Worm (Caenorhabditis elegans) whole organism, L4 larva: ENCODE data around the gene leo-1.
A peak's percentile ranks its signal among the peaks of the same experiment; 100 is the strongest.

Experiments
- D1046.2 ChIP-seq: fragments of 200-800 bp; sonication (Bioruptor generic); IDR thresholded peaks from 2 replicates; pipeline ENCODE4 v1.3.6; 2022; ENCODE audit warnings: missing genetic modification characterization, missing compliant biosample characterization
- F44E2.7 ChIP-seq: fragments of 200-800 bp; sonication (Bioruptor generic); IDR thresholded peaks from 2 replicates; pipeline ENCODE4 v2.1.2; 2022; ENCODE audit warnings: missing genetic modification characterization, missing compliant biosample characterization
- F49E8.2 ChIP-seq: sonication (generic microtip); optimal IDR thresholded peaks from 2 replicates; lab custom pipeline; 2016; ENCODE audit warnings: missing compliant biosample characterization, mild to moderate bottlenecking, missing genetic modification characterization, borderline replicate concordance
- T20F7.1 ChIP-seq: fragments of 200-800 bp; sonication (Bioruptor generic); optimal IDR thresholded peaks from 2 replicates; lab custom pipeline; 2018; ENCODE audit warnings: mild to moderate bottlenecking, missing genetic modification characterization, missing compliant biosample characterization
- T26A8.4 ChIP-seq: fragments of 200-800 bp; sonication (Bioruptor generic); IDR thresholded peaks from 2 replicates; pipeline ENCODE4 v1.3.6; 2022; ENCODE audit warnings: missing genetic modification characterization, missing compliant biosample characterization
- Y5F2A.4 ChIP-seq: fragments of 200-800 bp; sonication (Bioruptor generic); optimal IDR thresholded peaks from 2 replicates; lab custom pipeline; 2018; ENCODE audit warnings: mild to moderate bottlenecking, missing genetic modification characterization, missing compliant biosample characterization
- Y75B8A.6 ChIP-seq: fragments of 200-800 bp; sonication (Bioruptor generic); IDR thresholded peaks from 2 replicates; pipeline ENCODE4 v1.3.6; 2022; ENCODE audit warnings: missing genetic modification reagents, missing genetic modification characterization, missing compliant biosample characterization
- aha-1 ChIP-seq: fragments of 150-350 bp; peaks from one replicate; lab custom pipeline; 2014; ENCODE audit warnings: missing biosample characterization, missing genetic modification characterization
- arid-1 ChIP-seq: fragments of 200-800 bp; sonication (Bioruptor generic); conservative IDR thresholded peaks from 2 replicates; pipeline ENCODE4 v1.3.6; 2022; ENCODE audit warnings: missing genetic modification reagents, missing genetic modification characterization, missing compliant biosample characterization
- attf-4 ChIP-seq: sonication (generic microtip); optimal IDR thresholded peaks from 3 replicates; lab custom pipeline; 2017; ENCODE audit warnings: missing biosample characterization, missing genetic modification characterization
- ceh-20 ChIP-seq: fragments of 200-800 bp; sonication (Bioruptor generic); IDR thresholded peaks from 2 replicates; pipeline ENCODE4 v1.3.6; 2022; ENCODE audit warnings: missing genetic modification reagents, missing genetic modification characterization, missing compliant biosample characterization
- ceh-44 ChIP-seq: fragments of 200-800 bp; sonication (Bioruptor generic); IDR thresholded peaks from 2 replicates; pipeline ENCODE4 v1.3.6; 2022; ENCODE audit warnings: missing genetic modification reagents, missing genetic modification characterization, missing compliant biosample characterization
- ceh-62 ChIP-seq: sonication (generic microtip); optimal IDR thresholded peaks from 2 replicates; lab custom pipeline; 2017; ENCODE audit warnings: missing biosample characterization, missing genetic modification characterization
- ceh-82 ChIP-seq: sonication (generic microtip); optimal IDR thresholded peaks from 2 replicates; lab custom pipeline; 2017; ENCODE audit warnings: missing biosample characterization, missing genetic modification characterization
- cey-2 ChIP-seq: sonication (generic microtip); optimal IDR thresholded peaks from 3 replicates; lab custom pipeline; 2017; ENCODE audit warnings: missing genetic modification characterization, mild to moderate bottlenecking, missing compliant biosample characterization, antibody characterized with exemption, borderline replicate concordance; ENCODE audit not compliant: insufficient read depth
- daf-12 ChIP-seq: fragments of 150-350 bp; optimal IDR thresholded peaks from 2 replicates; lab custom pipeline; 2014; ENCODE audit warnings: missing biosample characterization, missing genetic modification reagents, missing genetic modification characterization
- daf-16 ChIP-seq, 3 experiments: sonication (generic microtip); optimal IDR thresholded peaks; 2 replicates each; lab custom pipeline; 2016 to 2017; ENCODE audit warnings: missing genetic modification characterization in 3 of 3, missing genetic modification reagents in 3 of 3, mild to moderate bottlenecking in 2 of 3, missing compliant biosample characterization in 2 of 3, missing biosample characterization in 1 of 3, moderate library complexity in 1 of 3
- daf-19 ChIP-seq: fragments of 200-800 bp; sonication (Bioruptor generic); conservative IDR thresholded peaks from 2 replicates; pipeline ENCODE4 v1.3.6; 2022; ENCODE audit warnings: missing genetic modification characterization, missing compliant biosample characterization
- dmd-6 ChIP-seq: fragments of 200-800 bp; sonication (Bioruptor generic); IDR thresholded peaks from 2 replicates; pipeline ENCODE4 v1.3.6; 2022; ENCODE audit warnings: missing genetic modification reagents, missing genetic modification characterization, missing compliant biosample characterization
- dmd-8 ChIP-seq: fragments of 200-800 bp; sonication (Bioruptor generic); IDR thresholded peaks from 2 replicates; pipeline ENCODE4 v1.3.6; 2022; ENCODE audit warnings: missing genetic modification characterization, missing compliant biosample characterization
- dmd-9 ChIP-seq: fragments of 200-800 bp; sonication (Bioruptor generic); IDR thresholded peaks from 2 replicates; pipeline ENCODE4 v1.3.6; 2022; ENCODE audit warnings: missing genetic modification reagents, missing genetic modification characterization, missing compliant biosample characterization
- dve-1 ChIP-seq: sonication (generic microtip); optimal IDR thresholded peaks from 2 replicates; lab custom pipeline; 2017; ENCODE audit warnings: antibody characterized with exemption, mild to moderate bottlenecking, missing genetic modification characterization, missing compliant biosample characterization; ENCODE audit not compliant: insufficient read depth
- egl-27 ChIP-seq: sonication (generic microtip); optimal IDR thresholded peaks from 3 replicates; lab custom pipeline; 2017; ENCODE audit warnings: missing biosample characterization, missing genetic modification reagents, missing genetic modification characterization
- egl-43 ChIP-seq: fragments of 200-800 bp; sonication (Bioruptor generic); IDR thresholded peaks from 2 replicates; pipeline ENCODE4 v1.3.6; 2022; ENCODE audit warnings: missing genetic modification reagents, missing genetic modification characterization, missing compliant biosample characterization
- hmg-1.1 ChIP-seq: fragments of 200-800 bp; sonication (Bioruptor generic); IDR thresholded peaks from 2 replicates; pipeline ENCODE4 v1.3.6; 2022; ENCODE audit warnings: missing genetic modification reagents, missing genetic modification characterization, missing compliant biosample characterization
- lin-1 ChIP-seq: fragments of 200-800 bp; sonication (Bioruptor generic); IDR thresholded peaks from 2 replicates; pipeline ENCODE4 v1.3.6; 2022; ENCODE audit warnings: missing genetic modification reagents, missing genetic modification characterization, missing compliant biosample characterization
- lin-13 ChIP-seq: fragments of 150-350 bp; optimal IDR thresholded peaks from 2 replicates; lab custom pipeline; 2014; ENCODE audit warnings: missing biosample characterization, missing genetic modification reagents, missing genetic modification characterization
- lin-29 ChIP-seq: fragments of 200-800 bp; sonication (Bioruptor generic); IDR thresholded peaks from 2 replicates; pipeline ENCODE4 v1.3.6; 2022; ENCODE audit warnings: missing genetic modification reagents, missing genetic modification characterization, missing compliant biosample characterization
- lin-38 ChIP-seq: fragments of 200-800 bp; sonication (Bioruptor generic); IDR thresholded peaks from 2 replicates; pipeline ENCODE4 v1.3.6; 2022; ENCODE audit warnings: missing genetic modification reagents, missing genetic modification characterization, missing compliant biosample characterization
- lir-3 ChIP-seq: sonication (generic microtip); optimal IDR thresholded peaks from 2 replicates; lab custom pipeline; 2016; ENCODE audit warnings: mild to moderate bottlenecking, missing genetic modification characterization, missing compliant biosample characterization
- madf-5 ChIP-seq, 2 experiments: fragments of 200-800 bp; sonication (Bioruptor generic); IDR thresholded peaks; 2 replicates each; pipeline ENCODE4 v1.3.6; 2022; ENCODE audit warnings: missing compliant biosample characterization in 2 of 2, missing genetic modification characterization in 2 of 2
- madf-9 ChIP-seq: fragments of 200-800 bp; sonication (Bioruptor generic); conservative IDR thresholded peaks from 2 replicates; pipeline ENCODE4 v1.3.6; 2022; ENCODE audit warnings: missing genetic modification reagents, missing genetic modification characterization, missing compliant biosample characterization
- mdt-29 ChIP-seq: fragments of 200-800 bp; sonication (Bioruptor generic); IDR thresholded peaks from 2 replicates; pipeline ENCODE4 v1.3.6; 2022; ENCODE audit warnings: missing genetic modification reagents, missing genetic modification characterization, missing compliant biosample characterization
- mep-1 ChIP-seq: fragments of 150-350 bp; sonication (generic microtip); optimal IDR thresholded peaks from 3 replicates; lab custom pipeline; 2014; ENCODE audit warnings: missing biosample characterization, missing genetic modification characterization
- mes-2 ChIP-seq: sonication (generic microtip); optimal IDR thresholded peaks from 2 replicates; lab custom pipeline; 2016; ENCODE audit warnings: missing genotype, mild to moderate bottlenecking, missing genetic modification characterization, missing compliant biosample characterization; ENCODE audit not compliant: poor library complexity, severe bottlenecking
- nhr-10 ChIP-seq: fragments of 150-350 bp; optimal IDR thresholded peaks from 2 replicates; lab custom pipeline; 2014; ENCODE audit warnings: missing biosample characterization, missing genetic modification characterization
- nhr-102 ChIP-seq: sonication (generic microtip); optimal IDR thresholded peaks from 2 replicates; lab custom pipeline; 2016; ENCODE audit warnings: mild to moderate bottlenecking, missing genetic modification characterization, moderate library complexity, missing compliant biosample characterization
- nhr-41 ChIP-seq: fragments of 200-800 bp; sonication (Bioruptor generic); IDR thresholded peaks from 2 replicates; pipeline ENCODE4 v1.3.6; 2022; ENCODE audit warnings: missing genetic modification reagents, missing genetic modification characterization, missing compliant biosample characterization
- nhr-42 ChIP-seq: fragments of 200-800 bp; sonication (Bioruptor generic); IDR thresholded peaks from 2 replicates; pipeline ENCODE4 v1.3.6; 2022; ENCODE audit warnings: missing genetic modification characterization, missing compliant biosample characterization
- nhr-6 ChIP-seq: fragments of 150-350 bp; optimal IDR thresholded peaks from 2 replicates; lab custom pipeline; 2014; ENCODE audit warnings: missing biosample characterization, missing genetic modification characterization
- nhr-76 ChIP-seq: fragments of 150-350 bp; optimal IDR thresholded peaks from 2 replicates; lab custom pipeline; 2014; ENCODE audit warnings: missing biosample characterization, missing genetic modification characterization
- pqm-1 ChIP-seq: sonication (generic microtip); optimal IDR thresholded peaks from 2 replicates; lab custom pipeline; 2017; ENCODE audit warnings: missing biosample characterization, missing genetic modification characterization
- sdz-12 ChIP-seq: fragments of 200-800 bp; sonication (Bioruptor generic); optimal IDR thresholded peaks from 2 replicates; lab custom pipeline; 2018; ENCODE audit warnings: mild to moderate bottlenecking, missing genetic modification characterization, missing compliant biosample characterization
- skn-1 ChIP-seq: fragments of 150-350 bp; optimal IDR thresholded peaks from 2 replicates; lab custom pipeline; 2014; ENCODE audit warnings: missing biosample characterization, missing genetic modification characterization
- spr-1 ChIP-seq: sonication (generic microtip); optimal IDR thresholded peaks from 2 replicates; lab custom pipeline; 2016; ENCODE audit warnings: mild to moderate bottlenecking, missing genetic modification characterization, missing compliant biosample characterization
- spr-3 ChIP-seq: fragments of 200-800 bp; sonication (Bioruptor generic); optimal IDR thresholded peaks from 2 replicates; lab custom pipeline; 2018; ENCODE audit warnings: mild to moderate bottlenecking, missing genetic modification characterization, missing compliant biosample characterization
- tag-97 ChIP-seq: fragments of 200-800 bp; sonication (Bioruptor generic); IDR thresholded peaks from 2 replicates; pipeline ENCODE4 v1.3.6; 2022; ENCODE audit warnings: missing genetic modification characterization, missing compliant biosample characterization
- tra-1 ChIP-seq: fragments of 200-800 bp; sonication (Bioruptor generic); IDR thresholded peaks from 2 replicates; pipeline ENCODE4 v1.3.6; 2022; ENCODE audit warnings: missing genetic modification reagents, missing genetic modification characterization, missing compliant biosample characterization
- vab-7 ChIP-seq: fragments of 200-800 bp; sonication (Bioruptor generic); IDR thresholded peaks from 2 replicates; pipeline ENCODE4 v1.3.6; 2022; ENCODE audit warnings: missing genetic modification reagents, missing genetic modification characterization, missing compliant biosample characterization
- zip-11 ChIP-seq: fragments of 200-800 bp; sonication (Bioruptor generic); IDR thresholded peaks from 2 replicates; pipeline ENCODE4 v1.3.6; 2022; ENCODE audit warnings: missing genetic modification characterization, missing compliant biosample characterization

leo-1 gene

ce11 chrIV:11296787-11297186 is 32.4 kb downstream of the leo-1 start, which contains the start of gene mttu-1:
Gene mttu-1, minus strand, starts transcription at chrIV:11296887.
- TF ChIP-seq egl-27, result no peak
- no peak for TF ChIP-seq attf-4 (tag; lab: Kevin White, UChicago)
- TF ChIP-seq lir-3 (tag; lab: Kevin White, UChicago), result no peak
- no peak for TF ChIP-seq mep-1
- no peak for TF ChIP-seq nhr-102 (tag; lab: Kevin White, UChicago)
- TF ChIP-seq hmg-1.1 (GFP tag; lab: Robert Waterston, UW), result no peak
- TF ChIP-seq nhr-42, result no peak
- TF ChIP-seq arid-1 (GFP tag; lab: Robert Waterston, UW), result no peak
- no peak for TF ChIP-seq dmd-9 (GFP tag; lab: Robert Waterston, UW)
- TF ChIP-seq, all 104 proteins: peak for 0

- TF ChIP-seq spr-3 (GFP tag; lab: Kevin White, UChicago), result no peak
- no peak for TF ChIP-seq dmd-9 (GFP tag; lab: Robert Waterston, UW)
- no peak; the same call in 1 of the 2 replicates for TF ChIP-seq T26A8.4 (GFP tag; lab: Robert Waterston, UW)
- TF ChIP-seq ceh-62 (tag; lab: Kevin White, UChicago), result no peak
- no peak for TF ChIP-seq mdt-29 (GFP tag; lab: Robert Waterston, UW)
- TF ChIP-seq nhr-10 (tag; lab: Kevin White, UChicago), result no peak
- TF ChIP-seq nhr-42, result no peak
- no peak for TF ChIP-seq T20F7.1
- no peak for TF ChIP-seq daf-12
- peak; percentile 80 for TF ChIP-seq dmd-6
- no peak for TF ChIP-seq daf-16 (GFP tag; optimal IDR thresholded peaks at IDR 0.05; lab: Kevin White, UChicago)
- TF ChIP-seq daf-16 (tag; optimal IDR thresholded peaks at IDR 0.05; lab: Kevin White, UChicago), result peak; percentile 96
- no peak for TF ChIP-seq lin-13
- no peak for TF ChIP-seq sdz-12 (GFP tag; lab: Kevin White, UChicago)
- TF ChIP-seq madf-9 (GFP tag; lab: Robert Waterston, UW), result no peak
- peak; percentile 57; the same call in 1 of the 2 replicates for TF ChIP-seq lin-1 (GFP tag; lab: Robert Waterston, UW)
- no peak for TF ChIP-seq lin-38 (GFP tag; lab: Robert Waterston, UW)
- no peak for TF ChIP-seq aha-1 (tag; lab: Kevin White, UChicago)
- no peak for TF ChIP-seq dmd-8 (GFP tag; lab: Robert Waterston, UW)
- no peak for TF ChIP-seq spr-1 (tag; lab: Kevin White, UChicago)
- TF ChIP-seq ceh-44, result no peak
- no peak for TF ChIP-seq Y5F2A.4 (GFP tag; lab: Kevin White, UChicago)
- no peak for TF ChIP-seq tag-97 (GFP tag; lab: Robert Waterston, UW)
- no peak for TF ChIP-seq ceh-82 (tag; lab: Kevin White, UChicago)
- peak; percentile 25 for TF ChIP-seq nhr-6
- TF ChIP-seq zip-11, result no peak
- no peak for TF ChIP-seq egl-43 (GFP tag; lab: Robert Waterston, UW)
- TF ChIP-seq egl-27, result no peak
- TF ChIP-seq pqm-1, result peak; percentile 99
- TF ChIP-seq nhr-76 (tag; lab: Kevin White, UChicago), result no peak
- no peak for TF ChIP-seq cey-2 (tag; lab: Kevin White, UChicago)
- peak; percentile 62 for TF ChIP-seq tra-1 (GFP tag; lab: Robert Waterston, UW)
- TF ChIP-seq F49E8.2 (tag; lab: Kevin White, UChicago), result no peak
- no peak for TF ChIP-seq madf-5 (GFP tag; IDR thresholded peaks at IDR 0.05; lab: Robert Waterston, UW)
- TF ChIP-seq lin-29 (GFP tag; lab: Robert Waterston, UW), result no peak
- TF ChIP-seq dve-1 (tag; lab: Kevin White, UChicago), result peak; percentile 90
- TF ChIP-seq nhr-41 (GFP tag; lab: Robert Waterston, UW), result no peak
- no peak for TF ChIP-seq F44E2.7
- peak; percentile 6 for TF ChIP-seq mes-2 (tag; lab: Kevin White, UChicago)
- TF ChIP-seq daf-19 (GFP tag; lab: Robert Waterston, UW), result no peak
- TF ChIP-seq vab-7 (GFP tag; lab: Robert Waterston, UW), result no peak
- no peak for TF ChIP-seq D1046.2 (GFP tag; lab: Robert Waterston, UW)
- no peak for TF ChIP-seq Y75B8A.6 (GFP tag; lab: Robert Waterston, UW)
- no peak for TF ChIP-seq skn-1
- TF ChIP-seq ceh-20, result no peak
These were observed 40.2 kb downstream of the leo-1 start for ce11 chrIV:11288965-11289364.
